Fruit fly (Drosophila melanogaster) whole organism: ENCODE data around the gene Gnpat.

Experiments used
- psq ChIP-seq: fragments of >200 bp; optimal IDR thresholded peaks from 2 replicates; lab custom pipeline; 2017
- usp ChIP-seq: fragments of >200 bp; optimal IDR thresholded peaks from 2 replicates; lab custom pipeline; 2017; ENCODE audit warnings: missing biosample characterization, missing genetic modification characterization, mixed read lengths

DNA sequence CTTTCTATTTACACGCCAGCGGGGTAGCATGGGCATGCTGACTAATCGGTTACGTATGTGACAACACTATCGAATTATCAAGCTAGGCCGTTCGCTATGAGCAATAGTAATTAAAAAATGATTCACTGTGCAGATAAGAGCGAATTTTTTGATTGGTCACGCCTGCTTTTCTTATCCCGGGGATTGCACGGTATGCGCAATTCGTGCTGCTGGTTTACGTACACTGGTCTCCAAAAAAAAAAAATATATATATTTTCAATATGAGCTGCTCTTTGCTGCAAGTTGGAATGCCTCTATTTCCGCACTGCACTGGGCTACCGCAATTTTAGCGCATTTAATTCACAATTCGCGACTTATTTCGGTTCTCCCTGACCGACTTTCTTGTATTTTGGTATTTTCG, 361 bp downstream of the Gnpat start:
- no peak for TF ChIP-seq usp
- TF ChIP-seq psq (lab: Kevin White, UChicago): no peak
